Worm (Caenorhabditis elegans) whole organism, late embryonic: ENCODE results near the gene F01F1.11.
A peak's percentile ranks its signal among the peaks of the same experiment; 100 is the strongest.

Source experiments
- C08G9.2 ChIP-seq: sonication (generic microtip); optimal IDR thresholded peaks from 2 replicates; lab custom pipeline; 2016; ENCODE audit warnings: mild to moderate bottlenecking, missing genetic modification characterization, moderate library complexity, missing compliant biosample characterization
- C38D4.7 ChIP-seq: fragments of 200-800 bp; sonication (Bioruptor generic); optimal IDR thresholded peaks from 2 replicates; lab custom pipeline; 2018; ENCODE audit warnings: mild to moderate bottlenecking, missing genetic modification characterization, moderate library complexity, missing compliant biosample characterization
- K09A11.1 ChIP-seq: sonication (generic microtip); optimal IDR thresholded peaks from 2 replicates; lab custom pipeline; 2017; ENCODE audit warnings: antibody characterized with exemption, mild to moderate bottlenecking, missing genetic modification characterization, missing compliant biosample characterization; ENCODE audit not compliant: insufficient read depth
- T23F11.4 ChIP-seq: fragments of 200-800 bp; sonication (Bioruptor generic); optimal IDR thresholded peaks from 2 replicates; lab custom pipeline; 2018; ENCODE audit warnings: mild to moderate bottlenecking, missing genetic modification characterization, missing compliant biosample characterization
- Y22D7AL.16 ChIP-seq: sonication (generic microtip); optimal IDR thresholded peaks from 2 replicates; lab custom pipeline; 2016; ENCODE audit warnings: missing genetic modification characterization, missing compliant biosample characterization
- ceh-24 ChIP-seq: sonication (generic microtip); optimal IDR thresholded peaks from 2 replicates; lab custom pipeline; 2016; ENCODE audit warnings: mild to moderate bottlenecking, missing genetic modification characterization, missing compliant biosample characterization
- ceh-45 ChIP-seq: fragments of 200-800 bp; sonication (Bioruptor generic); IDR thresholded peaks from 2 replicates; pipeline ENCODE4 v1.3.6; 2022; ENCODE audit warnings: missing genetic modification reagents, missing genetic modification characterization, missing compliant biosample characterization
- che-1 ChIP-seq: sonication (generic microtip); optimal IDR thresholded peaks from 2 replicates; lab custom pipeline; 2016; ENCODE audit warnings: mild to moderate bottlenecking, missing genetic modification characterization, missing compliant biosample characterization
- elt-4 ChIP-seq: sonication (generic microtip); optimal IDR thresholded peaks from 2 replicates; lab custom pipeline; 2016; ENCODE audit warnings: missing genetic modification characterization, missing compliant biosample characterization
- ets-4 ChIP-seq: sonication (generic microtip); optimal IDR thresholded peaks from 2 replicates; lab custom pipeline; 2016; ENCODE audit warnings: missing genetic modification characterization, missing compliant biosample characterization
- eyg-1 ChIP-seq: sonication (generic microtip); optimal IDR thresholded peaks from 2 replicates; lab custom pipeline; 2016; ENCODE audit warnings: missing genotype, missing genetic modification characterization, missing compliant biosample characterization
- fkh-10 ChIP-seq: fragments of 150-350 bp; optimal IDR thresholded peaks from 2 replicates; lab custom pipeline; 2014; ENCODE audit warnings: missing biosample characterization, missing genetic modification reagents, missing genetic modification characterization
- gmeb-2 ChIP-seq: sonication (generic microtip); optimal IDR thresholded peaks from 2 replicates; lab custom pipeline; 2016; ENCODE audit warnings: missing genetic modification characterization, inconsistent platforms, missing compliant biosample characterization
- hlh-13 ChIP-seq: fragments of 200-800 bp; sonication (Bioruptor generic); optimal IDR thresholded peaks from 2 replicates; lab custom pipeline; 2018; ENCODE audit warnings: mild to moderate bottlenecking, missing genetic modification characterization, missing compliant biosample characterization
- hlh-30 ChIP-seq: sonication (generic microtip); optimal IDR thresholded peaks from 2 replicates; lab custom pipeline; 2017; ENCODE audit warnings: antibody characterized with exemption, missing genetic modification characterization, missing compliant biosample characterization; ENCODE audit not compliant: insufficient read depth
- hlh-6 ChIP-seq: sonication (generic microtip); optimal IDR thresholded peaks from 2 replicates; lab custom pipeline; 2016; ENCODE audit warnings: missing genotype, missing genetic modification characterization, missing compliant biosample characterization
- lim-6 ChIP-seq: sonication (generic microtip); optimal IDR thresholded peaks from 2 replicates; lab custom pipeline; 2016; ENCODE audit warnings: missing genetic modification characterization, missing compliant biosample characterization
- lin-11 ChIP-seq: fragments of 200-800 bp; sonication (Bioruptor generic); optimal IDR thresholded peaks from 2 replicates; lab custom pipeline; 2018; ENCODE audit warnings: mild to moderate bottlenecking, missing genetic modification characterization, missing compliant biosample characterization
- madf-2 ChIP-seq: sonication (generic microtip); optimal IDR thresholded peaks from 2 replicates; lab custom pipeline; 2017; ENCODE audit warnings: missing genetic modification characterization, missing compliant biosample characterization
- mec-3 ChIP-seq: sonication (generic microtip); optimal IDR thresholded peaks from 2 replicates; lab custom pipeline; 2016; ENCODE audit warnings: borderline replicate concordance, missing genetic modification characterization, missing compliant biosample characterization
- nfya-1 ChIP-seq: sonication (generic microtip); optimal IDR thresholded peaks from 2 replicates; lab custom pipeline; 2017; ENCODE audit warnings: missing genetic modification characterization, mild to moderate bottlenecking, missing compliant biosample characterization, antibody characterized with exemption, moderate library complexity
- nhr-11 ChIP-seq: fragments of 150-350 bp; optimal IDR thresholded peaks from 2 replicates; lab custom pipeline; 2014; ENCODE audit warnings: missing biosample characterization, missing genetic modification characterization
- pha-2 ChIP-seq: sonication (generic microtip); optimal IDR thresholded peaks from 2 replicates; lab custom pipeline; 2017; ENCODE audit warnings: mild to moderate bottlenecking, missing genetic modification characterization, missing compliant biosample characterization
- pros-1 ChIP-seq: fragments of 150-350 bp; optimal IDR thresholded peaks from 2 replicates; lab custom pipeline; 2014; ENCODE audit warnings: missing biosample characterization, missing genetic modification reagents, missing genetic modification characterization
- ref-2 ChIP-seq: sonication (generic microtip); optimal IDR thresholded peaks from 2 replicates; lab custom pipeline; 2016; ENCODE audit warnings: missing genetic modification characterization, missing compliant biosample characterization
- sdc-2 ChIP-seq: sonication (generic microtip); optimal IDR thresholded peaks from 2 replicates; lab custom pipeline; 2016; ENCODE audit warnings: missing genotype, missing genetic modification characterization, missing compliant biosample characterization
- sox-4 ChIP-seq: sonication (generic microtip); optimal IDR thresholded peaks from 2 replicates; lab custom pipeline; 2017; ENCODE audit warnings: mild to moderate bottlenecking, missing genetic modification characterization, inconsistent platforms, missing compliant biosample characterization
- tbx-7 ChIP-seq: sonication (generic microtip); optimal IDR thresholded peaks from 2 replicates; lab custom pipeline; 2016; ENCODE audit warnings: missing genotype, missing genetic modification characterization, missing compliant biosample characterization
- unc-3 ChIP-seq, 2 experiments: fragments of 200-800 bp in 1 of 2; sonication (Bioruptor generic) in 1 of 2; sonication (generic microtip) in 1 of 2; conservative IDR thresholded peaks in 1 of 2; optimal IDR thresholded peaks in 1 of 2; 2 replicates each; pipeline versions ENCODE4 v1.3.6 to Lab custom; 2016 to 2022; ENCODE audit warnings: missing compliant biosample characterization in 2 of 2, missing genetic modification characterization in 2 of 2, missing genetic modification reagents in 1 of 2
- unc-42 ChIP-seq: sonication (generic microtip); optimal IDR thresholded peaks from 2 replicates; lab custom pipeline; 2016; ENCODE audit warnings: missing genotype, missing genetic modification characterization, missing compliant biosample characterization
- zip-5 ChIP-seq: sonication (generic microtip); optimal IDR thresholded peaks from 2 replicates; lab custom pipeline; 2016; ENCODE audit warnings: missing genetic modification characterization, missing compliant biosample characterization

Gene F01F1.11

DNA sequence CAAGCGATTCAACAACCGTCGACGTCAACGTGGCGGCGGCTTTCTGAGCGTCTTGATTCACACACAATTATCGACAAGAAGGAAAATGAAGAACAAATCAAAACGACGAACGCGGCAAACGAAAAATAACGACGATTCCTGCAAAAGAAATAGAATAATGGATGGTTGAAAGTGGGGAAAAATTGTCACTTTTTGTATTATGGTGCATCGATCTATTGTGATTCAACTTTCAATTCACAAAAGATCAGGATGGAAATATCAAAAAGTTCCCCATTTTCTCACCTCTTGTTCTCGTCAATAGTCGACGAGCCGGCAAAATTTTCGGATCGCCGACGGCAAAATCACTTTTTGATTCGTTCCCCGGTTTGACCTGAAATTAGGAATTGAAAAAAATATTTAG lies 38.3 kb downstream of the F01F1.11 start, which contains the start of the genes R12B2.13 and mdt-15:
R12B2.13 (minus strand) TSS at position 101 of the 400 bp plus-strand sequence.
mdt-15 (minus strand) TSS at position 376 of the 400 bp plus-strand sequence.
- TF ChIP-seq nhr-11 (tag; lab: Kevin White, UChicago) (no peak), Y22D7AL.16 (tag; lab: Kevin White, UChicago) (no peak), zip-5 (tag; lab: Kevin White, UChicago) (no peak), mec-3 (tag; lab: Kevin White, UChicago) (no peak), lim-6 (tag; lab: Kevin White, UChicago) (no peak), elt-4 (tag; lab: Kevin White, UChicago) (no peak), nfya-1 (tag; lab: Kevin White, UChicago) (no peak), sox-4 (tag; lab: Kevin White, UChicago) (no peak), sdc-2 (tag; lab: Kevin White, UChicago) (no peak), madf-2 (tag; lab: Kevin White, UChicago) (no peak), unc-3 (GFP tag; conservative IDR thresholded peaks at IDR 0.05; lab: Robert Waterston, UW) (no peak), unc-3 (tag; optimal IDR thresholded peaks at IDR 0.05; lab: Kevin White, UChicago) (no peak), C38D4.7 (GFP tag; lab: Kevin White, UChicago) (no peak), T23F11.4 (GFP tag; lab: Kevin White, UChicago) (no peak)

DNA sequence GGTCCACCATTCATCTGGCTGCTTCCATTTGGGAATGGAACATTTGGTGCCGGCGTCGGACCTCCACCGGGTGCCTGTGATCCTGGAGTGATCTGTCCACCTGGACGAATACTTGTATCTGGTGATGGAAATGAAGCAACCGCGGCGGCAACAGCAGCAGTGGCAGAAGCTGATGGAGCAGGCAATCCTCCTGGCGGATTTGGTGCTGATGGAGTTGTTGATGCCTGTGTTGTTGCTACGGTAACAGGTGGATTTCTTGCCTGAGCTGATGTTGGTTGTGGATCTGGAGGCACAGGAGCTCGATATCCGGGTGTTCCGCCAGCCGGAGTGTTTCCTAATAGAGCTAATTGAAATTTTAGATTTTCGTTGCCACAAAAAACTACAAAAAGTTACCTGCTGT lies 39.2 kb downstream of the F01F1.11 start:
- TF ChIP-seq hlh-30 (tag; lab: Kevin White, UChicago) (no peak), ceh-24 (no peak), madf-2 (tag; lab: Kevin White, UChicago) (no peak), ceh-45 (GFP tag; lab: Robert Waterston, UW) (no peak), eyg-1 (tag; lab: Kevin White, UChicago) (no peak), pros-1 (tag; lab: Kevin White, UChicago) (no peak), lin-11 (no peak), fkh-10 (no peak), unc-42 (tag; lab: Kevin White, UChicago) (no peak), ref-2 (tag; lab: Kevin White, UChicago) (no peak), tbx-7 (tag; lab: Kevin White, UChicago) (no peak), nfya-1 (tag; lab: Kevin White, UChicago) (no peak)

DNA sequence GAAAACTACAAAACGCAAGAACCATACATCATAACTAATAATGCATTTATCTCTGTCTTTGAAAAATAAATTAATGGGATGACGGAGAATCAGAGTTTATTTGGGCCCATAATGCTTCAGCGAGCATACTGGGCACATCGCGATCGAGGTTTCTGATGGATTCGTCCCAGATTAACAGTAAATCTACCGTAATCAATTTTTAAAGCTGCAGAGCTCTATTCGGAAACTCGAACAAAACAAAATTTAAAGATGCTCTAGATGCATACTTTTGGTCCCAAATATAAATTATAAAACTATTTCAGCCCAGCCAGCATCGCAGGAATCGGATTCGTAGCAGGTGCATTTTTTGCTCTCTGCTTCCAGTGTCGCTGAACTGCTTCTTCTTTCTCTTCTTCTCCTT lies 43.6 kb downstream of the F01F1.11 start:
- TF ChIP-seq nfya-1 (tag; lab: Kevin White, UChicago) (no peak), C38D4.7 (GFP tag; lab: Kevin White, UChicago) (no peak), pha-2 (tag; lab: Kevin White, UChicago) (no peak), che-1 (tag; lab: Kevin White, UChicago) (peak; percentile 23), sdc-2 (tag; lab: Kevin White, UChicago) (no peak)

DNA sequence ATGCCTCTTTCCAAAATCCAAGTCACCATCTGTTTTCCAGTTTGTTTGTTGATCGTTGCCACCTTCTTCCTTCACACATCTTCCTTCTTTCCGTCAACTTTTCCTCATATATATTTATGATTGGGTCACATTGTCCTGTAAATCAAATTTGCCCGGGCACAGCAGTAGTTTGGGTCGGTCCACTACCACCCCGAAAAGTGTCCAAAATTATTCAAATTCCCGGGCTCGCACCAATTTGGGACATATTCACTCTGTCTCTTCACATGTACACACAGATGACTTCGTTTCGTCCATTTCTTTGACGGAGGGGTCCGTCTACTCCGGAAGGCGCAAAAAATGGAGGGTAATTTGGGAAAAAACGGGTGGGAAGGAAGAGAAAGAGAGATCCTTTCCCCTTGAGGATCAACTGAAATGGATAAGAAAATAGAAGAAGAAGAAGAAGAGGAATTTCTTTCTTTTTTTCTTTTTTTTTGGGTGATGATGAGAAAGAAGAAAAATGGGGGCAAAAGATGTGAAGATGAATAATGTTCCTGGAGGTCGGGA lies 44.7 kb downstream of the F01F1.11 start:
- no peak for TF ChIP-seq lin-11
- TF ChIP-seq pha-2 (tag; lab: Kevin White, UChicago): no peak
- no peak for TF ChIP-seq hlh-6 (tag; lab: Kevin White, UChicago)
- no peak for TF ChIP-seq C08G9.2 (tag; lab: Kevin White, UChicago)
- peak; percentile 95 for TF ChIP-seq unc-42 (tag; lab: Kevin White, UChicago)
- TF ChIP-seq sox-4 (tag; lab: Kevin White, UChicago): no peak
- no peak for TF ChIP-seq gmeb-2 (tag; lab: Kevin White, UChicago)
- TF ChIP-seq hlh-13 (GFP tag; lab: Kevin White, UChicago): no peak
- TF ChIP-seq ceh-45 (GFP tag; lab: Robert Waterston, UW): no peak
- peak; percentile 19 for TF ChIP-seq ets-4
- no peak for TF ChIP-seq K09A11.1 (tag; lab: Kevin White, UChicago)
- no peak for TF ChIP-seq madf-2 (tag; lab: Kevin White, UChicago)
- no peak for TF ChIP-seq C38D4.7 (GFP tag; lab: Kevin White, UChicago)
